Worm (Caenorhabditis elegans) whole organism, L3 larva: ENCODE data around the gene Y14H12B.2.

ENCODE experiments used
- aly-2 ChIP-seq: fragments of 150-350 bp; optimal IDR thresholded peaks from 2 replicates; lab custom pipeline; 2014; ENCODE audit warnings: missing biosample characterization, missing genetic modification characterization
- ama-1 ChIP-seq: fragments of 150-350 bp; optimal IDR thresholded peaks from 2 replicates; lab custom pipeline; 2018
- ceh-16 ChIP-seq: sonication (generic microtip); optimal IDR thresholded peaks from 2 replicates; lab custom pipeline; 2017; ENCODE audit warnings: missing biosample characterization, missing genetic modification characterization
- ceh-28 ChIP-seq: fragments of 150-350 bp; optimal IDR thresholded peaks from 2 replicates; lab custom pipeline; 2014; ENCODE audit warnings: missing biosample characterization, missing genetic modification reagents, missing genetic modification characterization
- ceh-82 ChIP-seq: fragments of 150-350 bp; optimal IDR thresholded peaks from 2 replicates; lab custom pipeline; 2014; ENCODE audit warnings: missing biosample characterization, missing genetic modification characterization
- daf-12 ChIP-seq: fragments of 150-350 bp; optimal IDR thresholded peaks from 2 replicates; lab custom pipeline; 2014; ENCODE audit warnings: missing biosample characterization, missing genetic modification reagents, missing genetic modification characterization
- egl-27 ChIP-seq: sonication (generic microtip); optimal IDR thresholded peaks from 4 replicates; lab custom pipeline; 2017; ENCODE audit warnings: missing biosample characterization, missing genetic modification reagents, missing genetic modification characterization
- egl-5 ChIP-seq: fragments of 150-350 bp; optimal IDR thresholded peaks from 2 replicates; lab custom pipeline; 2017; ENCODE audit warnings: missing biosample characterization, missing genetic modification reagents, missing genetic modification characterization, inconsistent platforms
- elt-1 ChIP-seq: fragments of 150-350 bp; optimal IDR thresholded peaks from 2 replicates; lab custom pipeline; 2014; ENCODE audit warnings: missing biosample characterization, missing genetic modification characterization
- elt-2 ChIP-seq: sonication (generic microtip); optimal IDR thresholded peaks from 2 replicates; lab custom pipeline; 2016; ENCODE audit warnings: missing genetic modification reagents, mild to moderate bottlenecking, missing genetic modification characterization, missing compliant biosample characterization
- eor-1 ChIP-seq, 2 experiments: fragments of 150-350 bp; optimal IDR thresholded peaks; 2 replicates each; lab custom pipeline; 2014 to 2018; ENCODE audit warnings: missing biosample characterization in 2 of 2, missing genetic modification characterization in 2 of 2
- fkh-10 ChIP-seq: sonication (generic microtip); optimal IDR thresholded peaks from 2 replicates; lab custom pipeline; 2017; ENCODE audit warnings: missing biosample characterization, missing genetic modification reagents, missing genetic modification characterization
- fos-1 ChIP-seq: fragments of 150-350 bp; optimal IDR thresholded peaks from 2 replicates; lab custom pipeline; 2014; ENCODE audit warnings: missing biosample characterization, missing genetic modification characterization
- jun-1 ChIP-seq: fragments of 150-350 bp; optimal IDR thresholded peaks from 2 replicates; lab custom pipeline; 2014; ENCODE audit warnings: missing biosample characterization, missing genetic modification reagents, missing genetic modification characterization
- nfya-1 ChIP-seq: sonication (generic microtip); optimal IDR thresholded peaks from 2 replicates; lab custom pipeline; 2017; ENCODE audit warnings: missing genetic modification characterization, mild to moderate bottlenecking, missing compliant biosample characterization, antibody characterized with exemption, moderate library complexity; ENCODE audit not compliant: insufficient read depth
- nhr-11 ChIP-seq: fragments of 150-350 bp; optimal IDR thresholded peaks from 2 replicates; lab custom pipeline; 2014; ENCODE audit warnings: missing biosample characterization, missing genetic modification characterization
- nhr-12 ChIP-seq: fragments of 150-350 bp; optimal IDR thresholded peaks from 2 replicates; lab custom pipeline; 2014; ENCODE audit warnings: missing biosample characterization, missing genetic modification characterization
- nhr-23 ChIP-seq: fragments of 150-350 bp; optimal IDR thresholded peaks from 2 replicates; lab custom pipeline; 2014; ENCODE audit warnings: missing biosample characterization, missing genetic modification reagents, missing genetic modification characterization
- nhr-25 ChIP-seq: sonication (generic microtip); optimal IDR thresholded peaks from 2 replicates; lab custom pipeline; 2017; ENCODE audit warnings: missing biosample characterization, missing genetic modification characterization
- nhr-43 ChIP-seq: sonication (generic microtip); optimal IDR thresholded peaks from 2 replicates; lab custom pipeline; 2016; ENCODE audit warnings: mild to moderate bottlenecking, missing genetic modification characterization, missing compliant biosample characterization; ENCODE audit not compliant: poor library complexity, severe bottlenecking
- nhr-67 ChIP-seq: fragments of 150-350 bp; optimal IDR thresholded peaks from 2 replicates; lab custom pipeline; 2014; ENCODE audit warnings: missing biosample characterization, missing genetic modification characterization
- nhr-76 ChIP-seq: fragments of 150-350 bp; sonication (generic microtip); optimal IDR thresholded peaks from 5 replicates; lab custom pipeline; 2014; ENCODE audit warnings: missing biosample characterization, missing genetic modification characterization
- nhr-77 ChIP-seq: fragments of 150-350 bp; optimal IDR thresholded peaks from 2 replicates; lab custom pipeline; 2014; ENCODE audit warnings: missing biosample characterization, missing genetic modification characterization
- pha-4 ChIP-seq: fragments of 150-350 bp; optimal IDR thresholded peaks from 2 replicates; lab custom pipeline; 2014; ENCODE audit warnings: missing biosample characterization, missing genetic modification reagents, missing genetic modification characterization
- pqm-1 ChIP-seq: fragments of 150-350 bp; optimal IDR thresholded peaks from 2 replicates; lab custom pipeline; 2017; ENCODE audit warnings: missing biosample characterization, missing genetic modification characterization, inconsistent platforms
- sea-2 ChIP-seq: fragments of 150-350 bp; sonication (generic microtip); optimal IDR thresholded peaks from 4 replicates; lab custom pipeline; 2014; ENCODE audit warnings: missing biosample characterization, missing genetic modification reagents, missing genetic modification characterization
- snpc-4 ChIP-seq: fragments of 150-350 bp; optimal IDR thresholded peaks from 2 replicates; lab custom pipeline; 2014; ENCODE audit warnings: missing biosample characterization, missing genetic modification characterization
- tbx-2 ChIP-seq: sonication (generic microtip); optimal IDR thresholded peaks from 2 replicates; lab custom pipeline; 2016; ENCODE audit warnings: mild to moderate bottlenecking, missing genetic modification characterization, missing compliant biosample characterization
- unc-39 ChIP-seq: sonication (generic microtip); optimal IDR thresholded peaks from 4 replicates; lab custom pipeline; 2017; ENCODE audit warnings: missing biosample characterization, missing genetic modification characterization
- unc-62 ChIP-seq: fragments of 150-350 bp; sonication (generic microtip); optimal IDR thresholded peaks from 4 replicates; lab custom pipeline; 2014; ENCODE audit warnings: missing biosample characterization, missing genetic modification reagents, missing genetic modification characterization
- ztf-11 ChIP-seq: fragments of 150-350 bp; optimal IDR thresholded peaks from 2 replicates; lab custom pipeline; 2014; ENCODE audit warnings: missing biosample characterization, missing genetic modification characterization
- ztf-4 ChIP-seq: fragments of 150-350 bp; optimal IDR thresholded peaks from 2 replicates; lab custom pipeline; 2014; ENCODE audit warnings: missing biosample characterization, missing genetic modification characterization

The Y14H12B.2 gene

ce11 chrII:3957455-3958212 is 24.1 kb upstream of the Y14H12B.2 start:
- no peak for TF ChIP-seq aly-2
- peak; percentile 69 for TF ChIP-seq pha-4 (tag; lab: Kevin White, UChicago)
- TF ChIP-seq, all 47 proteins: peak for 1

DNA sequence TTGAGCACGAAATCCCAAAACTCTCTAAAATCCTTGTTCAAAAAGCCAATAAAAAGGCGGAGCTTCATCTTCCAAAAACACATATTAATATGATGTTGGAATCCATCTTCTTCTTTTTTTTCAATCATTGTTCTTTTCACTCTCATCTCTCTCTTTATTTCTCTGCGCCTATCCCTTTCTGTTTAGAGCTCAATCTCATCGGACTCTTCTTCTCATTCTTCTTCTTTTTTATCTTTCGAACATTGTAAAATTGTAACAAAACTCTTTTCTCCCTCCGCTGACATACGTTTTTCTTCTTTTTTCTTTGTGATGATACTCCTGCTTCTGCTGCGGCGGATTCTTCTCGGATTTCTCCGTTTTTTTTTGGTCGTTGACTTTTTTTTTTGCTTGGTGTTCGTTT is 23.2 kb upstream of the Y14H12B.2 start:
- TF ChIP-seq snpc-4 (tag; lab: Kevin White, UChicago) (peak; percentile 38), aly-2 (no peak), egl-5 (tag; lab: Kevin White, UChicago) (peak; percentile 6), ceh-82 (tag; lab: Kevin White, UChicago) (no peak), nhr-77 (tag; lab: Kevin White, UChicago) (no peak), egl-27 (no peak), ceh-16 (no peak), nfya-1 (tag; lab: Kevin White, UChicago) (peak; percentile 60)

DNA sequence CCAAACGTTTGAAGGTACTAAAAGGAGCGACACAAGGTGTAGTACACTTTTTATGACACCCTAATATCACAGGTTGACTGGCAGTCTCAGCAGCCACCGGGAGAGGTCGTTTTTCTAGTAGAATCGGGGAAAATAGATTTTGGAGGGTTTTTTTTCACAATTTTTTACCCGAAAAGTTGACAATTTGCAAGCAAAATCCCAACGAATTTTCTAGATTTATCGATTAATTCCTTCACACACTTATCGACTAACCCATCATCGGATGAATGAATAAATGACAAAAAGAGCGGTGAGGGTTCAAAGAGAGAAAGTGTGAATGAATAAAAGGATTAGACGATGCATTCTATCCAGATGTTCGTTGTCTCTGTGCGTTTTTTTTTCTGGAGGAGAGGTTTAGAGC is 22.4 kb upstream of the Y14H12B.2 start:
- peak; percentile 12 for TF ChIP-seq egl-5 (tag; lab: Kevin White, UChicago)
- no peak for TF ChIP-seq ceh-82 (tag; lab: Kevin White, UChicago)
- TF ChIP-seq, all 47 proteins: peak for 1

- TF ChIP-seq fos-1 (tag; lab: Kevin White, UChicago): no peak
- no peak for TF ChIP-seq nhr-77 (tag; lab: Kevin White, UChicago)
- TF ChIP-seq elt-1 (tag; lab: Kevin White, UChicago): peak; percentile 65
- no peak for TF ChIP-seq nhr-43 (tag; lab: Kevin White, UChicago)
- no peak for TF ChIP-seq pha-4 (tag; lab: Kevin White, UChicago)
- TF ChIP-seq, all 47 proteins: peak for 1
Observed at ce11 chrII:3954838-3955237, 21.3 kb upstream of the Y14H12B.2 start.

ce11 chrII:3954018-3954417 is 20.5 kb upstream of the Y14H12B.2 start:
- TF ChIP-seq snpc-4 (tag; lab: Kevin White, UChicago) (no peak), eor-1 (tag; optimal IDR thresholded peaks at IDR 0.05; lab: Kevin White, UChicago) (no peak), ztf-4 (tag; lab: Kevin White, UChicago) (no peak), pha-4 (tag; lab: Kevin White, UChicago) (peak; percentile 20), jun-1 (no peak), tbx-2 (no peak), nfya-1 (tag; lab: Kevin White, UChicago) (no peak), nhr-11 (tag; lab: Kevin White, UChicago) (no peak), pqm-1 (tag; lab: Kevin White, UChicago) (peak; percentile 46), ama-1 (no peak), egl-5 (tag; lab: Kevin White, UChicago) (no peak), elt-2 (peak; percentile 91), nhr-23 (no peak), aly-2 (no peak), unc-39 (tag; lab: Kevin White, UChicago) (no peak), unc-62 (GFP tag; lab: Kevin White, UChicago) (no peak), sea-2 (GFP tag; lab: Kevin White, UChicago) (no peak), daf-12 (tag; lab: Kevin White, UChicago) (no peak), nhr-25 (tag; lab: Kevin White, UChicago) (no peak), fkh-10 (GFP tag; lab: Kevin White, UChicago) (no peak), nhr-12 (tag; lab: Kevin White, UChicago) (no peak), elt-1 (tag; lab: Kevin White, UChicago) (no peak), nhr-43 (tag; lab: Kevin White, UChicago) (no peak), ceh-28 (peak; percentile 26), ztf-11 (tag; lab: Kevin White, UChicago) (no peak)
- TF ChIP-seq, all 47 proteins: peak for 4

DNA sequence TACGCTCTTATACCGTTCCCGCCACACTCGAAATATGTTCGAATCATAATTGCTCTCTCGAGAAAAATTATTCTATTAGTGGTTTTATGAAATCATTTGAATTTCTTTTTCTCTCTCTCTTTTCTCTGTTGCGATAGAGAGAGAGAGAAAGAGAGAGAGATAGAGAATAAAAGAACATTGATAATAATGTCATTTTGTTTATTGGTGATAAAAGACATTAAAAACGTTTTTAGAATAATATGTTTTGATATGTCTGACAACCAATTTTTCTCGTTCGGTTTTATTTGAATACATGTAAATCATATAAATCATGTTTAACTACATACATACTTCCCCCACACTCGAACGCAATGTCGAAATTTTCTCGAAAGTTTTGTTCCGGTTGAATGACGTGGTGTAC is 19.4 kb upstream of the Y14H12B.2 start:
- TF ChIP-seq elt-2: peak; percentile 69
- no peak for TF ChIP-seq nhr-67
- TF ChIP-seq pha-4 (tag; lab: Kevin White, UChicago): peak; percentile 30
- TF ChIP-seq nhr-76 (tag; lab: Kevin White, UChicago): no peak
- peak; percentile 63 for TF ChIP-seq egl-5 (tag; lab: Kevin White, UChicago)
- peak; percentile 30 for TF ChIP-seq pqm-1 (tag; lab: Kevin White, UChicago)
